Fruit fly (Drosophila melanogaster) ovary, adult (tissue): ENCODE data around the gene Pez.

Experiments
- CG17801 ChIP-seq: fragments of 200-800 bp; optimal IDR thresholded peaks from 2 replicates; lab custom pipeline; 2019; ENCODE audit warnings: missing biosample characterization, mild to moderate bottlenecking, missing genetic modification characterization, moderate library complexity; ENCODE audit not compliant: partially characterized antibody

The Pez gene

dm6 chr2L:6309879-6310278 is 28.6 kb downstream of the Pez start:
- TF ChIP-seq CG17801 (GFP tag; lab: Kevin White, UChicago) = no peak

dm6 chr2L:6308651-6309050 is 29.8 kb downstream of the Pez start, which contains the start of the genes CG43922 and CG13984:
Gene CG43922 (minus strand): TSS chr2L:6308751.
Gene CG13984 (plus strand): TSS chr2L:6308819.
- TF ChIP-seq CG17801 (GFP tag; lab: Kevin White, UChicago) = no peak

- TF ChIP-seq CG17801 (GFP tag; lab: Kevin White, UChicago) = no peak
Observed at dm6 chr2L:6306895-6307294, 31.6 kb downstream of the Pez start.

dm6 chr2L:6301616-6302015 is 36.9 kb downstream of the Pez start:
- TF ChIP-seq CG17801 (GFP tag; lab: Kevin White, UChicago) = no peak

- TF ChIP-seq CG17801 (GFP tag; lab: Kevin White, UChicago) = no peak
Observed at dm6 chr2L:6291605-6292004, 46.9 kb downstream of the Pez start.

- no peak for TF ChIP-seq CG17801 (GFP tag; lab: Kevin White, UChicago)
Observed at dm6 chr2L:6283376-6283775, 55.1 kb downstream of the Pez start.
